Fruit fly (Drosophila melanogaster) Kc167 (cell line): ENCODE data around the gene Grip163.

Source experiments
- Myc ChIP-seq: fragments of >200 bp; optimal IDR thresholded peaks from 2 replicates; lab custom pipeline; 2017; ENCODE audit warnings: missing external identifiers
- h ChIP-seq: fragments of >200 bp; optimal IDR thresholded peaks from 3 replicates; lab custom pipeline; 2018; ENCODE audit warnings: missing external identifiers
- ttk ChIP-seq: sonication (Bioruptor generic); optimal IDR thresholded peaks from 2 replicates; lab custom pipeline; 2017; ENCODE audit warnings: missing external identifiers

DNA sequence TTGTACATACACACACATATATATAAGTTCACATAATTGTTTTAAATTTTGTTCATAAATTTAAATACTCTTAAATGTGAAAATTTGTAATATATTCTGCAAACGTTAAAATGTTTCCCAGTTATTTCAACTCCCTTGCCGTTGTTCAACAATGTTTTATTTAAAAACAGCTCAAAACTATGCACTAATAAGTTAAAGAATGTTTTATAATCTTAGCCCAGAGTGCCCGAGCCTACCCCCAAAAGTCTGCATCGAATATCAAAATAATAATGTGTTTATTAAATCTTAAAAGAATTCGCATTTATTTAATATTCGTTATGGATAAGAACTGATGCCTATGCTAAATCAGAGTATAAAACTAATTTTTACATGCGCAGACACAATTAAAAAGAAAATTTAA is 10.0 kb upstream of the Grip163 start:
- TF ChIP-seq ttk (lab: Kevin White, UChicago) (no peak), Myc (lab: Kevin White, UChicago) (no peak), h (lab: Kevin White, UChicago) (no peak)
